Fruit fly (Drosophila melanogaster) whole organism, adult: ENCODE results near the gene CG13884.

Experiments
- CG11617 ChIP-seq: fragments of 200-800 bp; sonication (Bioruptor generic); optimal IDR thresholded peaks from 2 replicates; lab custom pipeline; 2017; ENCODE audit warnings: mild to moderate bottlenecking, missing biosample characterization, missing genetic modification reagents, missing genetic modification characterization
- CG12768 ChIP-seq: fragments of 200-800 bp; sonication (Bioruptor generic); optimal IDR thresholded peaks from 2 replicates; lab custom pipeline; 2017; ENCODE audit warnings: missing biosample characterization, missing genetic modification characterization, mild to moderate bottlenecking, moderate library complexity, missing genetic modification reagents
- CG14711 ChIP-seq: fragments of 200-800 bp; sonication (Bioruptor generic); optimal IDR thresholded peaks from 2 replicates; lab custom pipeline; 2018; ENCODE audit warnings: missing biosample characterization, mild to moderate bottlenecking, missing genetic modification characterization, moderate library complexity
- CG1620 ChIP-seq: fragments of 200-800 bp; sonication (Bioruptor generic); optimal IDR thresholded peaks from 2 replicates; lab custom pipeline; 2016; ENCODE audit warnings: missing biosample characterization, missing genetic modification characterization
- Crg-1 ChIP-seq: fragments of 200-800 bp; sonication (Bioruptor generic); optimal IDR thresholded peaks from 2 replicates; lab custom pipeline; 2016; ENCODE audit warnings: missing biosample characterization, missing genetic modification characterization
- Hr96 ChIP-seq: fragments of 200-800 bp; sonication (Bioruptor generic); optimal IDR thresholded peaks from 2 replicates; lab custom pipeline; 2016; ENCODE audit warnings: missing biosample characterization, missing genetic modification characterization
- bab1 ChIP-seq: fragments of 200-800 bp; sonication (Bioruptor generic); optimal IDR thresholded peaks from 3 replicates; lab custom pipeline; 2019; ENCODE audit warnings: missing biosample characterization, mild to moderate bottlenecking, missing genetic modification characterization, moderate library complexity
- cic ChIP-seq: fragments of 200-800 bp; sonication (Bioruptor generic); optimal IDR thresholded peaks from 2 replicates; lab custom pipeline; 2017; ENCODE audit warnings: missing biosample characterization, mild to moderate bottlenecking, missing genetic modification characterization, moderate library complexity
- kay ChIP-seq: fragments of 200-800 bp; sonication (Bioruptor generic); peaks from one replicate; lab custom pipeline; 2016; ENCODE audit warnings: missing biosample characterization, missing genetic modification characterization, borderline replicate concordance
- tj ChIP-seq: fragments of 200-800 bp; sonication (Bioruptor generic); optimal IDR thresholded peaks from 3 replicates; lab custom pipeline; 2017; ENCODE audit warnings: missing biosample characterization, mild to moderate bottlenecking, missing genetic modification characterization, moderate library complexity

DNA sequence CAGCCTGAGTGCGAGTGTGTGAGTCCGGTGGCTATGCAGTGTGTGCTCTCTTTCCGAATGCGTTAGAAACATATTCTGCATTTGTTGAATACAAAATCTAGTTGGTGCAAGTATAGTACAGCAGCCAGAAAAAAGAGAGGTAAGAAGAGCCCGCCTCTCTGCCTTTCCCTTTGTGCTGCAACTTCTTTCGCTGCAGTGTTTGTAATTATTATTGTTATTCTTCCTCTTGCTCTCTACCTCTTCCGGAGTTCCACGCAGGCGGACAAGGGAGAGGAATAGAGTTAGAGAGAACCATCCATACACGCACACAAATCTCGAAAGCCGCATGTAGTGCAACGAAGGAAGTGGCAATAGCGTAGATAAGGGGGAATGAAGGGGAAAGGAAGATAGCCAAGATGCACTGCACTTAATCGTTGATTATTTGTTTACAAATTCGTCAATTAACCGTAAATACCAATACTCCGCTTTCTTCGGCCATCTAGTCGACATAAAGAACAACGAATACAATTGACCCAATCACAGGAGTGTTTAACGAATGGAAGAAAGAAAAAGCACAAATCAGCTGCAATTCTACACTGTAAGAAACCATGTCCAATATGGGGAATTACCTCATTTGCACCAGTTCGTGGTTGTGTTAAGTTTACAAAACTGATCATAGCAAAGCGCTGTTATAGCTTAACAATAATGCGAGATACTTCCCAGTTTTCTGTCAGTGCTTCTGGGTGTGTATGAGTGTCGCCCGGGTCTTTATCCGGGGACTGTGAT, 18.4 kb downstream of the CG13884 start:
- TF ChIP-seq kay, result no peak
- peak; percentile 53 for TF ChIP-seq CG11617 (GFP tag; lab: Kevin White, UChicago)
- TF ChIP-seq CG14711 (tag; lab: Kevin White, UChicago), result peak; percentile 16
- TF ChIP-seq Crg-1 (GFP tag; lab: Kevin White, UChicago), result peak; percentile 39
- no peak for TF ChIP-seq Hr96 (GFP tag; lab: Kevin White, UChicago)
- TF ChIP-seq CG12768 (GFP tag; lab: Kevin White, UChicago), result peak; percentile 37
- TF ChIP-seq CG1620 (GFP tag; lab: Kevin White, UChicago), result peak; percentile 15
- TF ChIP-seq bab1, result peak; percentile 56
- TF ChIP-seq tj, result peak; percentile 66
- TF ChIP-seq cic, result no peak
